Fruit fly (Drosophila melanogaster): ENCODE data around the gene Clp.

Clp gene

dm6 chr2L:857897-858517 is 38.2 kb downstream of the Clp start (continued):
- TF ChIP-seq CG15601 (tag; optimal IDR thresholded peaks at IDR 0.05) (peak; percentile 20), Tbp (GFP tag; optimal IDR thresholded peaks at IDR 0.05) (no peak), CG32767 (GFP tag; IDR thresholded peaks at IDR 0.05) (peak; percentile 46; the same call in 1 of the 2 replicates), tin (GFP tag; optimal IDR thresholded peaks at IDR 0.05) (peak; percentile 23), Ptx1 (GFP tag; IDR thresholded peaks at IDR 0.05) (peak; percentile 54), Mes4 (GFP tag; optimal IDR thresholded peaks at IDR 0.05) (peak; percentile 21), al (GFP tag; IDR thresholded peaks at IDR 0.05) (no peak), CG18476 (GFP tag; optimal IDR thresholded peaks at IDR 0.05) (no peak), CG18011 (GFP tag; optimal IDR thresholded peaks at IDR 0.05) (peak; percentile 18), CG18619 (GFP tag; optimal IDR thresholded peaks at IDR 0.05) (peak; percentile 8), chn (GFP tag; optimal IDR thresholded peaks at IDR 0.05) (peak; percentile 57), B-H2 (GFP tag; optimal IDR thresholded peaks at IDR 0.05) (no peak), Hr78 (GFP tag; optimal IDR thresholded peaks at IDR 0.05) (peak in 1 of 2 experiments; percentile 92), Xrp1 (GFP tag; IDR thresholded peaks at IDR 0.05) (peak; percentile 64; the same call in 1 of the 2 replicates), CG8478 (optimal IDR thresholded peaks at IDR 0.05) (no peak), CoRest (tag; optimal IDR thresholded peaks at IDR 0.05) (peak; percentile 54), CG7928 (GFP tag; optimal IDR thresholded peaks at IDR 0.05) (no peak), CG10431 (GFP tag; optimal IDR thresholded peaks at IDR 0.05) (no peak), Lhr (GFP tag; optimal IDR thresholded peaks at IDR 0.05) (no peak), pzg (GFP tag; optimal IDR thresholded peaks at IDR 0.05) (no peak), Ets65A (GFP tag) (peak; percentile 46), Jarid2 (GFP tag; optimal IDR thresholded peaks at IDR 0.05) (no peak), salm (tag; optimal IDR thresholded peaks at IDR 0.05) (peak; percentile 33), her (GFP tag; optimal IDR thresholded peaks at IDR 0.05) (peak; percentile 33), toy (GFP tag; IDR thresholded peaks at IDR 0.05) (no peak), en (GFP tag; optimal IDR thresholded peaks at IDR 0.05) (peak; percentile 48), C15 (GFP tag; IDR thresholded peaks at IDR 0.05) (no peak), wdn (GFP tag; IDR thresholded peaks at IDR 0.05) (no peak), psq (GFP tag; optimal IDR thresholded peaks at IDR 0.05) (no peak), CG15696 (tag; optimal IDR thresholded peaks at IDR 0.05) (no peak), fru (optimal IDR thresholded peaks at IDR 0.05) (no peak), CG31388 (GFP tag; optimal IDR thresholded peaks at IDR 0.05) (no peak), cas (GFP tag; IDR thresholded peaks at IDR 0.05) (no peak), CG6854 (GFP tag; optimal IDR thresholded peaks at IDR 0.05) (peak; percentile 16), Side (GFP tag; optimal IDR thresholded peaks at IDR 0.05) (peak; percentile 8), Six4 (GFP tag; optimal IDR thresholded peaks at IDR 0.05) (peak; percentile 55), sens-2 (GFP tag; IDR thresholded peaks at IDR 0.05) (no peak), Deaf1 (tag; optimal IDR thresholded peaks at IDR 0.05) (peak; percentile 62), CG15073 (GFP tag; optimal IDR thresholded peaks at IDR 0.05) (no peak), CG30020 (tag; optimal IDR thresholded peaks at IDR 0.05) (no peak), gce (GFP tag; IDR thresholded peaks at IDR 0.05) (no peak), Dfd (GFP tag; optimal IDR thresholded peaks at IDR 0.05) (no peak), sima (GFP tag; optimal IDR thresholded peaks at IDR 0.05) (no peak), Mrtf (GFP tag; IDR thresholded peaks at IDR 0.05) (peak; percentile 44; the same call in 1 of the 3 replicates), CG11723 (GFP tag; optimal IDR thresholded peaks at IDR 0.05) (no peak), ssp (GFP tag; IDR thresholded peaks at IDR 0.05) (0 out of 2 replicates have a peak, but pooled peaks have one; percentile 12), Aef1 (GFP tag; IDR thresholded peaks at IDR 0.05) (peak; percentile 57; the same call in 2 of the 3 replicates), CG3065 (GFP tag; optimal IDR thresholded peaks at IDR 0.05) (no peak), peb (GFP tag; IDR thresholded peaks at IDR 0.05) (no peak; the same call in 1 of the 2 replicates), Dek (tag; optimal IDR thresholded peaks at IDR 0.05) (peak; percentile 33), CG11696 (GFP tag; IDR thresholded peaks at IDR 0.05) (no peak), insv (GFP tag; optimal IDR thresholded peaks at IDR 0.05) (no peak)
